ENCODE assay signal across 1 fruit fly cellular context in the genomic region with DNA sequence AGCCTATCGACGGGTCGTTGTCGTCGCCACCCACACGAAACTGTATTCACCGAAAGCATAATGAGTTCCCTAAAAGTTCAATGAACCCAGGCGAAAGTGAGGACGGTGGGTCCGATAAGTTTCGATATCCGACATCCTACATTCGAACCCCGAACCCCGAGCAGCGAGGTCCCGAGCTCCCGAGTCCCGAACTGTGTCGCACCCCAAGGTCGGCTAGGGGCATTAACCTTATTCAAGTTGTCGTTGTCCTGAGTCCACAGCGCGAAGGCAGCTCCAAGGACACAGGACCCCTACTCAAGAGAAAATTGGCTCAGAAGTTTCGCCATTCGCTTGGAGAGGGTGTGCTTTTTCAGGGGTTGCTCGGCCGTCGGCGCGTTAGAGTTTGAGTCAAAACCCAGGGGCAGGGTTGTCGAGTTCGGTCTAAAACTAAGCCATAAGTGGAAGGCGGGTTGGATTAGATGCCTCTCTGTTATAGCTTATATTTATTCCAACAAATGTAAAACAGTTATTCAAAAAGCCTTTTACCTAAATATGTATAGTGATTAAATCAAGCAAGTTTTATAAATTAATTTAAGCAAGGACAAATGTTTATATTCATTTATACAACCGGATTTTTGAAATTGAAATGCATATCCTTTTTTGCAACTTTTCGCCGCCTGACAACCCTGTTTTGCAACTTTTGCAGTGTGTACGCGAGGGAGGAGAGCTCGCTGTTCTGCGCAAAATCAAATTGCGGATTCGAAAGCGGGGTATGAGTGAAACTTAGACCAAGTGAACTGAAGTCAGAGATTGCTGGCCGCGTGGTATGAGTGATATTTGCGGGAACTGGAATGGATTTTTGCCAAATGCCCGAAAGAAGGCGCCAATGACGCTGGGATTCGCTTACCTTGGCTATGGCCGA.
TF ChIP-seq lines count a peak whose summit lies in the region.

No protein-coding gene starts in this region.

TF ChIP-seq in whole organism, embryonic, 481 proteins besides CTCF, POLR2A, EP300 and RAD21 (continued from another document):
- TF ChIP-seq pfk (GFP tag; optimal IDR thresholded peaks at IDR 0.05; lab: Kevin White, UChicago): no peak
- TF ChIP-seq dm (GFP tag; optimal IDR thresholded peaks at IDR 0.05; lab: Kevin White, UChicago): peak; percentile 23
- no peak for TF ChIP-seq CG11456 (GFP tag; IDR thresholded peaks at IDR 0.05; lab: Robert Waterston, UW)
- TF ChIP-seq otp (GFP tag; IDR thresholded peaks at IDR 0.05; lab: Robert Waterston, UW): no peak
- peak; percentile 69 for TF ChIP-seq ind (GFP tag; optimal IDR thresholded peaks at IDR 0.05; lab: Kevin White, UChicago)
- TF ChIP-seq CG6765 (GFP tag; optimal IDR thresholded peaks at IDR 0.05; lab: Kevin White, UChicago): peak; percentile 71
- peak; percentile 68 for TF ChIP-seq CG17385 (GFP tag; optimal IDR thresholded peaks at IDR 0.05; lab: Kevin White, UChicago)
- TF ChIP-seq CG7987 (GFP tag; optimal IDR thresholded peaks at IDR 0.05; lab: Kevin White, UChicago): peak; percentile 1
- TF ChIP-seq HHEX (GFP tag; optimal IDR thresholded peaks at IDR 0.05; lab: Kevin White, UChicago): peak; percentile 82
- TF ChIP-seq Sry-β (GFP tag; optimal IDR thresholded peaks at IDR 0.05; lab: Kevin White, UChicago): no peak
- TF ChIP-seq Ets97D (GFP tag; optimal IDR thresholded peaks at IDR 0.05; lab: Kevin White, UChicago): no peak
- no peak for TF ChIP-seq CG9609 (GFP tag; optimal IDR thresholded peaks at IDR 0.05; lab: Kevin White, UChicago)
- no peak for TF ChIP-seq CG6254 (GFP tag; optimal IDR thresholded peaks at IDR 0.05; lab: Kevin White, UChicago)
- TF ChIP-seq bab2 (GFP tag; optimal IDR thresholded peaks at IDR 0.05; lab: Kevin White, UChicago): peak; percentile 58
- TF ChIP-seq Rfx (GFP tag; IDR thresholded peaks at IDR 0.05; lab: Robert Waterston, UW): peak; percentile 78
- TF ChIP-seq Abd-B (GFP tag; optimal IDR thresholded peaks at IDR 0.05; lab: Kevin White, UChicago): no peak
- TF ChIP-seq tll (GFP tag; optimal IDR thresholded peaks at IDR 0.05; lab: Kevin White, UChicago): no peak
- TF ChIP-seq CG6683 (GFP tag; optimal IDR thresholded peaks at IDR 0.05; lab: Kevin White, UChicago): peak; percentile 73
- TF ChIP-seq repo (GFP tag; optimal IDR thresholded peaks at IDR 0.05; lab: Kevin White, UChicago): no peak
- no peak for TF ChIP-seq knrl (GFP tag; IDR thresholded peaks at IDR 0.05; lab: Robert Waterston, UW; ENCODE audit: partially characterized antibody)
- TF ChIP-seq gro (GFP tag; optimal IDR thresholded peaks at IDR 0.05; lab: Kevin White, UChicago): peak; percentile 1
- TF ChIP-seq NFAT (GFP tag; IDR thresholded peaks at IDR 0.05; lab: Robert Waterston, UW): no peak
- peak; percentile 15 for TF ChIP-seq CG3995 (GFP tag; optimal IDR thresholded peaks at IDR 0.05; lab: Kevin White, UChicago)
- TF ChIP-seq eyg (GFP tag; optimal IDR thresholded peaks at IDR 0.05; lab: Kevin White, UChicago): peak; percentile 16
- TF ChIP-seq ranshi (GFP tag; IDR thresholded peaks at IDR 0.05; lab: Robert Waterston, UW): 0 out of 2 replicates have a peak, but pooled peaks have one; percentile 49
- TF ChIP-seq CG2875 (GFP tag; optimal IDR thresholded peaks at IDR 0.05; lab: Kevin White, UChicago): peak; percentile 6
- TF ChIP-seq fd102C (GFP tag; optimal IDR thresholded peaks at IDR 0.05; lab: Kevin White, UChicago): no peak
- TF ChIP-seq CG1792 (GFP tag; optimal IDR thresholded peaks at IDR 0.05; lab: Kevin White, UChicago): peak; percentile 14
- no peak for TF ChIP-seq shn (GFP tag; optimal IDR thresholded peaks at IDR 0.05; lab: Kevin White, UChicago)
- TF ChIP-seq zfh1 (GFP tag; IDR thresholded peaks at IDR 0.05; lab: Robert Waterston, UW): no peak
- peak; percentile 62 for TF ChIP-seq CG1233 (GFP tag; optimal IDR thresholded peaks at IDR 0.05; lab: Kevin White, UChicago)
- peak; percentile 61 for TF ChIP-seq tin (GFP tag; optimal IDR thresholded peaks at IDR 0.05; lab: Kevin White, UChicago)
- peak; percentile 90 for TF ChIP-seq Hmr (GFP tag; optimal IDR thresholded peaks at IDR 0.05; lab: Kevin White, UChicago)
- TF ChIP-seq CG17912 (GFP tag; optimal IDR thresholded peaks at IDR 0.05; lab: Kevin White, UChicago): no peak
- TF ChIP-seq gsb-n (tag; optimal IDR thresholded peaks at IDR 0.05; lab: Kevin White, UChicago): no peak
- peak; percentile 84 for TF ChIP-seq CG13296 (GFP tag; optimal IDR thresholded peaks at IDR 0.05; lab: Kevin White, UChicago)
- TF ChIP-seq kay (GFP tag; optimal IDR thresholded peaks at IDR 0.05; lab: Kevin White, UChicago): no peak
- TF ChIP-seq Six4 (GFP tag; optimal IDR thresholded peaks at IDR 0.05; lab: Kevin White, UChicago): no peak
- TF ChIP-seq CG10959 (GFP tag; IDR thresholded peaks at IDR 0.05; lab: Robert Waterston, UW): no peak
- TF ChIP-seq PHDP (tag; optimal IDR thresholded peaks at IDR 0.05; lab: Kevin White, UChicago): peak; percentile 76
- TF ChIP-seq YL-1 (GFP tag; optimal IDR thresholded peaks at IDR 0.05; lab: Kevin White, UChicago): no peak
- TF ChIP-seq Vsx1 (GFP tag; optimal IDR thresholded peaks at IDR 0.05; lab: Kevin White, UChicago): peak; percentile 39
- TF ChIP-seq her (GFP tag; optimal IDR thresholded peaks at IDR 0.05; lab: Kevin White, UChicago): peak; percentile 15
- peak; percentile 58 for TF ChIP-seq nau (GFP tag; optimal IDR thresholded peaks at IDR 0.05; lab: Kevin White, UChicago)
- no peak for TF ChIP-seq sc (optimal IDR thresholded peaks at IDR 0.05; lab: Kevin White, UChicago)
- peak; percentile 4 for TF ChIP-seq sc (GFP tag; optimal IDR thresholded peaks at IDR 0.05; lab: Kevin White, UChicago)
- TF ChIP-seq CG3163 (GFP tag; optimal IDR thresholded peaks at IDR 0.05; lab: Kevin White, UChicago): no peak
- no peak for TF ChIP-seq nerfin-2 (GFP tag; IDR thresholded peaks at IDR 0.05; lab: Robert Waterston, UW; ENCODE audit: partially characterized antibody)
- TF ChIP-seq CG13775 (GFP tag; optimal IDR thresholded peaks at IDR 0.05; lab: Kevin White, UChicago): peak; percentile 56
- no peak for TF ChIP-seq CG2129 (GFP tag; IDR thresholded peaks at IDR 0.05; lab: Robert Waterston, UW; ENCODE audit: partially characterized antibody)
- TF ChIP-seq CG18764 (GFP tag; optimal IDR thresholded peaks at IDR 0.05; lab: Kevin White, UChicago): peak; percentile 1
- peak; percentile 74 for TF ChIP-seq CG32532 (GFP tag; IDR thresholded peaks at IDR 0.05; lab: Robert Waterston, UW)
- no peak for TF ChIP-seq CG15479 (GFP tag; optimal IDR thresholded peaks at IDR 0.05; lab: Kevin White, UChicago)
- TF ChIP-seq CG9215 (GFP tag; IDR thresholded peaks at IDR 0.05; lab: Robert Waterston, UW): peak; percentile 67
